Worm (Caenorhabditis elegans): Measurements from ENCODE around the gene F53B3.5.

DNA sequence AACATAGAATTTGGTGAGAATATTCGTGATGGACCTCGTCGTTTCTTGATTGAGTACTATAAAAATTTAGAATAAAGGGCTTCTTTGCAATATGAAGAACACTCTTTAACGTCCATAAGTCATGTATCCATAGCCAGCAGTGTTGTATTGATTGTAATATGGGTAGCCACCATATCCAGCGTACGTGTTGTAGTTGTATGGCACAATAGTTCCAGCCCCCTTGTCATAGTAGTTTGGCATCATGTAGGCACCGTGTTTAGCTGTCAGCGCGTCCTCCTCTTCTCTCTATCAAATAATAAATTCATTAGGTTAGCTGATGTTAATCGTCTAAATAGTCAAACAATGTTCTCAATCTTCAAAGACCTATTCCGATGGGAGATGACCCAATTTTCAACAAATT is 6.1 kb downstream of the F53B3.5 start:
- TF ChIP-seq nhr-237 (tag; optimal IDR thresholded peaks at IDR 0.05) (no peak), unc-62 (GFP tag; optimal IDR thresholded peaks at IDR 0.05) (no peak), ztf-11 (tag; optimal IDR thresholded peaks at IDR 0.05) (no peak), ama-1 (optimal IDR thresholded peaks at IDR 0.05) (no peak)
